Fruit fly (Drosophila melanogaster): ENCODE data around the gene Wdr33.

The Wdr33 gene

dm6 chr3R:5668928-5669739 lies 8.7 kb downstream of the Wdr33 start, which contains the start of the genes Xe7 and Atg17:
Xe7 (minus strand) TSS chr3R:5669334.
Atg17 (plus strand) TSS chr3R:5669713.
- peak; percentile 88 for TF ChIP-seq CG17801 (GFP tag; optimal IDR thresholded peaks at IDR 0.05; ENCODE audit: partially characterized antibody)

- TF ChIP-seq CG17801 (GFP tag; optimal IDR thresholded peaks at IDR 0.05; ENCODE audit: partially characterized antibody): no peak
These were observed 9.6 kb downstream of the Wdr33 start for dm6 chr3R:5669740-5670659.

- peak; percentile 30 for TF ChIP-seq CG17801 (GFP tag; optimal IDR thresholded peaks at IDR 0.05; ENCODE audit: partially characterized antibody)
These were observed 10.3 kb downstream of the Wdr33 start for dm6 chr3R:5670660-5671264.

dm6 chr3R:5671265-5671663 lies 10.8 kb downstream of the Wdr33 start:
- TF ChIP-seq CG17801 (GFP tag; optimal IDR thresholded peaks at IDR 0.05; ENCODE audit: partially characterized antibody): no peak

- no peak for TF ChIP-seq CG17801 (GFP tag; optimal IDR thresholded peaks at IDR 0.05; ENCODE audit: partially characterized antibody)
These were observed 11.6 kb downstream of the Wdr33 start for dm6 chr3R:5671795-5672657.

dm6 chr3R:5672658-5673217 lies 12.3 kb downstream of the Wdr33 start:
- peak; percentile 62 for TF ChIP-seq CG17801 (GFP tag; optimal IDR thresholded peaks at IDR 0.05; ENCODE audit: partially characterized antibody)

dm6 chr3R:5682238-5682637 lies 21.8 kb downstream of the Wdr33 start:
- no peak for TF ChIP-seq CG17801 (GFP tag; optimal IDR thresholded peaks at IDR 0.05; ENCODE audit: partially characterized antibody)

- TF ChIP-seq CG17801 (GFP tag; optimal IDR thresholded peaks at IDR 0.05; ENCODE audit: partially characterized antibody): no peak
These were observed 22.7 kb downstream of the Wdr33 start for dm6 chr3R:5682921-5683748.

dm6 chr3R:5684550-5685118 lies 24.2 kb downstream of the Wdr33 start:
- TF ChIP-seq CG17801 (GFP tag; optimal IDR thresholded peaks at IDR 0.05; ENCODE audit: partially characterized antibody): no peak

dm6 chr3R:5685269-5686048 lies 25.0 kb downstream of the Wdr33 start, which contains the start of the genes Rab23 and plx:
Rab23 (minus strand) TSS chr3R:5685434.
plx (plus strand) TSS chr3R:5685855.
- no peak for TF ChIP-seq CG17801 (GFP tag; optimal IDR thresholded peaks at IDR 0.05; ENCODE audit: partially characterized antibody)

- TF ChIP-seq CG17801 (GFP tag; optimal IDR thresholded peaks at IDR 0.05; ENCODE audit: partially characterized antibody): no peak
These were observed 25.8 kb downstream of the Wdr33 start for dm6 chr3R:5686049-5686757.
